Fruit fly (Drosophila melanogaster) whole organism, adult: ENCODE data around the gene Hsp67Ba.
A peak's percentile ranks its signal among the peaks of the same experiment; 100 is the strongest.

Source experiments
- CG11617 ChIP-seq: fragments of 200-800 bp; sonication (Bioruptor generic); optimal IDR thresholded peaks from 2 replicates; lab custom pipeline; 2017; ENCODE audit warnings: mild to moderate bottlenecking, missing biosample characterization, missing genetic modification reagents, missing genetic modification characterization
- CG12768 ChIP-seq: fragments of 200-800 bp; sonication (Bioruptor generic); optimal IDR thresholded peaks from 2 replicates; lab custom pipeline; 2017; ENCODE audit warnings: missing biosample characterization, missing genetic modification characterization, mild to moderate bottlenecking, moderate library complexity, missing genetic modification reagents
- CG14711 ChIP-seq: fragments of 200-800 bp; sonication (Bioruptor generic); optimal IDR thresholded peaks from 2 replicates; lab custom pipeline; 2018; ENCODE audit warnings: missing biosample characterization, mild to moderate bottlenecking, missing genetic modification characterization, moderate library complexity
- CG1620 ChIP-seq: fragments of 200-800 bp; sonication (Bioruptor generic); optimal IDR thresholded peaks from 2 replicates; lab custom pipeline; 2016; ENCODE audit warnings: missing biosample characterization, missing genetic modification characterization
- CG33017 ChIP-seq: fragments of 200-800 bp; sonication (Bioruptor generic); optimal IDR thresholded peaks from 2 replicates; lab custom pipeline; 2018; ENCODE audit warnings: missing biosample characterization, mild to moderate bottlenecking, missing genetic modification characterization, moderate library complexity
- CG5204 ChIP-seq: fragments of 200-800 bp; sonication (Bioruptor generic); optimal IDR thresholded peaks from 2 replicates; lab custom pipeline; 2016; ENCODE audit warnings: missing biosample characterization, missing genetic modification characterization
- CG7045 ChIP-seq: fragments of 200-800 bp; sonication (Bioruptor generic); optimal IDR thresholded peaks from 2 replicates; lab custom pipeline; 2017; ENCODE audit warnings: missing biosample characterization, mild to moderate bottlenecking, missing genetic modification characterization
- CG7101 ChIP-seq: fragments of 200-800 bp; sonication (Bioruptor generic); optimal IDR thresholded peaks from 2 replicates; lab custom pipeline; 2018; ENCODE audit warnings: missing biosample characterization, mild to moderate bottlenecking, missing genetic modification characterization, moderate library complexity
- Clk ChIP-seq: fragments of 200-800 bp; sonication (Bioruptor generic); optimal IDR thresholded peaks from 2 replicates; lab custom pipeline; 2017; ENCODE audit warnings: missing biosample characterization, missing genetic modification characterization
- Crg-1 ChIP-seq: fragments of 200-800 bp; sonication (Bioruptor generic); optimal IDR thresholded peaks from 2 replicates; lab custom pipeline; 2016; ENCODE audit warnings: missing biosample characterization, missing genetic modification characterization
- Hr96 ChIP-seq: fragments of 200-800 bp; sonication (Bioruptor generic); optimal IDR thresholded peaks from 2 replicates; lab custom pipeline; 2016; ENCODE audit warnings: missing biosample characterization, missing genetic modification characterization
- Mnt ChIP-seq: fragments of 200-800 bp; sonication (Bioruptor generic); optimal IDR thresholded peaks from 2 replicates; lab custom pipeline; 2016; ENCODE audit warnings: missing biosample characterization, mild to moderate bottlenecking, missing genetic modification characterization
- bab1 ChIP-seq: fragments of 200-800 bp; sonication (Bioruptor generic); optimal IDR thresholded peaks from 3 replicates; lab custom pipeline; 2019; ENCODE audit warnings: missing biosample characterization, mild to moderate bottlenecking, missing genetic modification characterization, moderate library complexity
- cic ChIP-seq: fragments of 200-800 bp; sonication (Bioruptor generic); optimal IDR thresholded peaks from 2 replicates; lab custom pipeline; 2017; ENCODE audit warnings: missing biosample characterization, mild to moderate bottlenecking, missing genetic modification characterization, moderate library complexity
- cnc ChIP-seq, 2 experiments: fragments of >200 bp; optimal IDR thresholded peaks; 2 replicates each; lab custom pipeline; 2017
- kay ChIP-seq: fragments of 200-800 bp; sonication (Bioruptor generic); peaks from one replicate; lab custom pipeline; 2016; ENCODE audit warnings: missing biosample characterization, missing genetic modification characterization, borderline replicate concordance
- ovo ChIP-seq: fragments of 200-800 bp; sonication (Bioruptor generic); optimal IDR thresholded peaks from 2 replicates; lab custom pipeline; 2016; ENCODE audit warnings: missing biosample characterization, missing genetic modification characterization
- pad ChIP-seq: fragments of 200-800 bp; sonication (Bioruptor generic); optimal IDR thresholded peaks from 3 replicates; lab custom pipeline; 2017; ENCODE audit warnings: missing biosample characterization, missing genetic modification characterization, mild to moderate bottlenecking, moderate library complexity, missing genetic modification reagents
- tj ChIP-seq: fragments of 200-800 bp; sonication (Bioruptor generic); optimal IDR thresholded peaks from 3 replicates; lab custom pipeline; 2017; ENCODE audit warnings: missing biosample characterization, mild to moderate bottlenecking, missing genetic modification characterization, moderate library complexity
- toe ChIP-seq: fragments of 200-800 bp; sonication (Bioruptor generic); optimal IDR thresholded peaks from 2 replicates; lab custom pipeline; 2016; ENCODE audit warnings: missing biosample characterization, missing genetic modification characterization

The Hsp67Ba gene

DNA sequence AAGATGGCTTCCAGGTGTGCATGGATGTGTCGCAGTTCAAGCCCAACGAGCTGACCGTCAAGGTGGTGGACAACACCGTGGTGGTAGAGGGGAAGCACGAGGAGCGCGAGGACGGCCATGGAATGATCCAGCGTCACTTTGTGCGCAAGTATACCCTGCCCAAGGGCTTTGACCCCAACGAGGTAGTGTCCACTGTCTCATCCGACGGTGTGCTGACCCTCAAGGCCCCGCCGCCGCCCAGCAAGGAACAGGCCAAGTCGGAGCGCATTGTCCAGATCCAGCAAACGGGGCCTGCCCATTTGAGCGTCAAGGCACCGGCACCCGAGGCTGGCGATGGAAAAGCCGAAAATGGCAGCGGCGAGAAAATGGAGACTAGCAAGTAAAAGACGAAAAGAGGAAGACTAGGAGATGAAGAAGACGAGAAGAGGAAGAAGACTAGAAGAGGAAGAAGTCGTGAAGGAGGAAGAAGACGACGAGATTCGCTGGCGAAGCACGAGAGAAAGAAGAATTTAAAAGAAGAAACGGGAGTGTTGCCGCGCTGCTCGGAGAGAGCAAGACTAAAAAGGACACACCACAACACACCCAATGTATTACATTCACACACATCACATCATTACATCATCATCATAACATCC lies 5.2 kb upstream of the Hsp67Ba start:
- TF ChIP-seq kay (GFP tag; lab: Kevin White, UChicago), result no peak
- TF ChIP-seq Crg-1 (GFP tag; lab: Kevin White, UChicago), result no peak
- no peak for TF ChIP-seq CG5204 (GFP tag; lab: Kevin White, UChicago)
- TF ChIP-seq CG1620 (GFP tag; lab: Kevin White, UChicago), result no peak
- TF ChIP-seq pad (GFP tag; lab: Kevin White, UChicago), result no peak
- no peak for TF ChIP-seq Clk (GFP tag; lab: Kevin White, UChicago)
- TF ChIP-seq Mnt (GFP tag; lab: Kevin White, UChicago), result no peak
- no peak for TF ChIP-seq CG33017 (tag; lab: Kevin White, UChicago)
- no peak for TF ChIP-seq tj
- no peak for TF ChIP-seq toe (GFP tag; lab: Kevin White, UChicago)
- TF ChIP-seq CG7045 (GFP tag; lab: Kevin White, UChicago), result no peak

DNA sequence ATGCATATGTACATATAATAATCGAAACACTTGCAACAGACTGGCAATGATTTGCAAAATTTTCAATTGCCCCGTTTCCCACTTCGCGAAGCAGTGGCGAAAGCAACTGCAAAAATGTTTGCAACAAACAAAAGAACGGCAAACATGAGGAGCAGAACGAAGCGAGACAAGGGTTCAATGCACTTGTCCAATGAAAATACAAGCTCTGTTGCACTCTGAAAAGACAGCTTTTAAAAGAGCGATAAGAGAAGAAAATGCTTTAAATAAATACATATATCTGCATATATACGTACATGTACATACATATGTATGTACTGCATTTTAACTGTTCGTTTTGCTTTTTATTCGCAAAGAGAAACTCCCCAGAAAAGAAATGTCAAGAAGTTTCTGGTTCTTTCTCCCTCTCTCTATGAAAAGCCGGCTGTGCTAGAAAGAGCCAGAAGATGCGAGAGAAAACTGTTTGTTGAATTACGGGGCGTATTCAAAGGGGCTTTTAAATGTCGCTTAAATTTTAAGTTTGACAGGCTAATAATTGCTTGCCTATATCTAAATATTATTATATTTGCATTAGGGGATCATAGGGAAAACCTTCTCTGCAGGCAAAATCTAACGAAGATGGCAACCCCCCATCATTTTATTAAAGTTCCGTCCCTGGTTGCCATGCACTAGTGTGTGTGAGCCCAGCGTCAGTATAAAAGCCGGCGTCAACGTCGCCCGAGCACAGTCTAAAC lies 4.2 kb upstream of the Hsp67Ba start, which contains the start of gene Hsp27:
Hsp27 (plus strand) TSS at position 719 of the 731 bp plus-strand sequence.
- peak; percentile 99 for TF ChIP-seq bab1 (GFP tag; lab: Kevin White, UChicago)
- TF ChIP-seq Mnt (GFP tag; lab: Kevin White, UChicago), result peak; percentile 96
- TF ChIP-seq tj, result peak; percentile 75
- TF ChIP-seq CG5204 (GFP tag; lab: Kevin White, UChicago), result peak; percentile 93
- TF ChIP-seq ovo, result peak; percentile 77
- peak; percentile 97 for TF ChIP-seq Crg-1 (GFP tag; lab: Kevin White, UChicago)
- peak; percentile 92 for TF ChIP-seq pad (GFP tag; lab: Kevin White, UChicago)
- TF ChIP-seq CG33017 (tag; lab: Kevin White, UChicago), result peak; percentile 99
- TF ChIP-seq CG14711 (tag; lab: Kevin White, UChicago), result peak; percentile 97
- peak; percentile 96 for TF ChIP-seq CG11617
- peak; percentile 88 for TF ChIP-seq CG1620 (GFP tag; lab: Kevin White, UChicago)
- TF ChIP-seq CG7045 (GFP tag; lab: Kevin White, UChicago), result peak; percentile 97
- peak; percentile 97 for TF ChIP-seq Hr96 (GFP tag; lab: Kevin White, UChicago)
- peak in 1 of 2 experiments; percentile 69 for TF ChIP-seq cnc (optimal IDR thresholded peaks at IDR 0.05; lab: Kevin White, UChicago)
- TF ChIP-seq cic (GFP tag; lab: Kevin White, UChicago), result peak; percentile 91
- peak; percentile 92 for TF ChIP-seq Clk (GFP tag; lab: Kevin White, UChicago)
- peak; percentile 99 for TF ChIP-seq kay (GFP tag; lab: Kevin White, UChicago)
- TF ChIP-seq CG12768 (GFP tag; lab: Kevin White, UChicago), result peak; percentile 99
- peak; percentile 98 for TF ChIP-seq CG7101 (tag; lab: Kevin White, UChicago)
- TF ChIP-seq toe (GFP tag; lab: Kevin White, UChicago), result peak; percentile 93

DNA sequence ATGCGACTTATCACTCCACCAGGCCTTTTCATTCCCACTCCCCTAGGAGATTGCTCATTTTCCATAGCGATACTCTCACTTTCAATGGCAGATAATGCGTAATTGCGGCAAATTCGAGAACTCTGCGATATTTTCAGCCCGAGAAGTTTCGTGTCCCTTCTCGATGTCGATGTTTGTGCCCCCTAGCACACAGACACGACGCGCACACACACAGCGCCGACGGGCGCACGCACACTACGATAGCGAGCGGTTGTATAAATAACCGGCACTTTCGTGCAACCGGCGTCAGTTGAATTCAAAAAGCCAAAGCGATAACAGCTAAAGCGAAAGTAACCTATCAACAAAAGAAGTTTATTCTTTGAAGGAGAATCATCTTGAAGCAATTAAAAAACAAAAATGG lies 2.3 kb upstream of the Hsp67Ba start, which contains the start of gene Hsp23:
Hsp23 (plus strand) TSS at position 281 of the 400 bp plus-strand sequence.
- no peak for TF ChIP-seq CG5204 (GFP tag; lab: Kevin White, UChicago)
- no peak for TF ChIP-seq CG11617
- TF ChIP-seq cic (GFP tag; lab: Kevin White, UChicago), result no peak

DNA sequence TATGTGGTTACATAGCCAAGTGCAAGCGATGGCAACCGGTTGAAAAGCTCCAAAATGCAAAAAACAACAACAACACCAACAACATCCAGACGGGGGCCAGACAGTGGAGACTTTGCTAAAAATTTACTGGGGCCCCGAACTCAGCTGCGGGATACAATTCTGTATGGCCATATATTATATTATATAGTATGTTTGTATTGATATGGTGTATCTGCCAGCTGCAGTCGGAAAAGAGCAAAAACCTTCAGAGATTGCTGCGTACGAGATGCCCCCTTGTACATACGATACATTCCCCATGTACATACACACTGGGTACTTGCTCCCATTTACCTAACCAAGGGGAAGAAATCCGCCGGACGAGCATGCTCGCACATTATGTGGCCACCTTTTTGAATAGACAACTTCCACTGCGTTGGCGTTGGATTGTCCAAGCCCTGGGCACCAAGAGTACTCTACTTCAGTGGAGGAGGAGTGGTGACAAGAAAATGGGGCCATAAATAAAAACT lies 1.1 kb upstream of the Hsp67Ba start:
- no peak for TF ChIP-seq pad (GFP tag; lab: Kevin White, UChicago)
- no peak for TF ChIP-seq Clk (GFP tag; lab: Kevin White, UChicago)
- no peak for TF ChIP-seq CG7101 (tag; lab: Kevin White, UChicago)

DNA sequence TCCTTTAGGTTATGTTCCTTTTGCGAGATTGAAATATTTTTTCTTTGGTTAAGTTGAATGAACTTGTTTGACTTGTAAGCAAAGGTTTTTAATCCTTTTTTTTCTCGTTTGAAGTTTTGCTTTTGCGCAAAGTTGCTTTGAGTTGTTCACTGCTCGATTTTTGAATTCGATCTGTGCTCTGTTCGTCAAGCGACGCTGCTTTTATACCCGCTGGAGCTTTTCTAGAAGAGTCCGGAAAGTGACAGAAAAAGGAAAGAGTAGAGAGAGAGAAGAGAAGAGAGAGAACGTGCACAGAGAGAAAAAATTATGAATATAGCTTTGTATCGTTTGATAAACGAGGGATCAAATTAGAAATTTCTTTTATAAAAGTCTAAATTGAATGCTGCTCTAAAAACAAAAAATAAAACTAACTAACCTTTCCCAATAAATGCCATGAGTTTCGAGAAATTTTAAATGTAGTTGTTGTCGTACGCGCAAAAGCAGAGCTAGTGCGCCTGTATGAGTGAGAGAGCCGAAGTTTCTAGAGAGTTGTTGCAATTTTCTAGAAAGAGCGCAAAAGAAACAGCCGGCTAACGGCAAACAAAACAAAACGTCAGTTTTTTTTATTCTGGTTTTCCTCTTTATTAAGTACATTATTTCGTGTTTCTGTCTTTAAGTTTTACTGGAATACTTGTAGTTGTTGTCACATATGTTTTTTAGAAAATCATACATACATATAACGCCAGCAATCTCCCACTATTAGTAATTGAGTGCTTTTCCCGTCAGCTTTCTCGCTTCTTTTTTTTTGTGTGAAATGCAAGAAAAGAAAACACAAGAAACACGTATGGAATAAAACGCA lies 1.9 kb downstream of the Hsp67Ba start, which contains the start of gene Hsp26:
Hsp26 (minus strand) TSS at position 230 of the 838 bp plus-strand sequence.
- TF ChIP-seq CG7101 (tag; lab: Kevin White, UChicago) (peak; percentile 78), Clk (GFP tag; lab: Kevin White, UChicago) (peak; percentile 40), CG1620 (GFP tag; lab: Kevin White, UChicago) (no peak), CG5204 (GFP tag; lab: Kevin White, UChicago) (no peak), toe (GFP tag; lab: Kevin White, UChicago) (no peak), Hr96 (GFP tag; lab: Kevin White, UChicago) (peak; percentile 50), kay (GFP tag; lab: Kevin White, UChicago) (peak; percentile 99), cnc (optimal IDR thresholded peaks at IDR 0.05; lab: Kevin White, UChicago) (no peak), bab1 (GFP tag; lab: Kevin White, UChicago) (peak; percentile 76), Crg-1 (GFP tag; lab: Kevin White, UChicago) (peak; percentile 55), CG33017 (tag; lab: Kevin White, UChicago) (peak; percentile 79), CG12768 (GFP tag; lab: Kevin White, UChicago) (peak; percentile 77), CG14711 (tag; lab: Kevin White, UChicago) (peak; percentile 81), pad (GFP tag; lab: Kevin White, UChicago) (peak; percentile 49), CG11617 (peak; percentile 89), CG7045 (GFP tag; lab: Kevin White, UChicago) (peak; percentile 70), tj (peak; percentile 44), cic (GFP tag; lab: Kevin White, UChicago) (peak; percentile 41), ovo (no peak), Mnt (GFP tag; lab: Kevin White, UChicago) (peak; percentile 62)
